Worm (Caenorhabditis elegans) whole organism, L4 larva: Measurements from ENCODE around the gene Y45G5AM.4.

Source experiments
- Y5F2A.4 ChIP-seq: fragments of 200-800 bp; sonication (Bioruptor generic); optimal IDR thresholded peaks from 2 replicates; lab custom pipeline; 2018; ENCODE audit warnings: mild to moderate bottlenecking, missing genetic modification characterization, missing compliant biosample characterization
- saeg-2 ChIP-seq: fragments of 200-800 bp; sonication (Bioruptor generic); IDR thresholded peaks from 2 replicates; pipeline ENCODE4 v1.3.6; 2022; ENCODE audit warnings: missing genetic modification reagents, missing genetic modification characterization, missing compliant biosample characterization

DNA sequence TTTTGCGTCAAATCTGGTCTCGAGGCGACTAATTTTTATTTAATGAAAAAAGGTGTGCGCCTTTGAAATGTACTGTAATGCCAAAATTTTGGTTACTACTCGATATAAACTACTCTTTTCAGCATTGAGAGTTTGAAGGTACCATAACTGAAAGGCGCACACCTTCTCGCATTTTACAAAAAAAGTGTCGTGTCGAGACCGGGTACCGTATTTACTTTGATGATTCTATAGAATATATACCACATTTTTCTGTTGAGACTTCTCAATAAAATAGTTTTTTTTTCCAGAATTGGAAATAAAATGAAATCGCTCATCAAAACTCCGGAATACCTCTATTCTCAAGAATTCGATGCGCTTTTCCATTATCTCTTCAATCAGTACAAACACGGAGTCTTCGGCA lies at the start of gene Y45G5AM.4:
- TF ChIP-seq saeg-2 (no peak), Y5F2A.4 (GFP tag; lab: Kevin White, UChicago) (no peak)
